Worm (Caenorhabditis elegans): ENCODE data around the gene cup-16.

DNA sequence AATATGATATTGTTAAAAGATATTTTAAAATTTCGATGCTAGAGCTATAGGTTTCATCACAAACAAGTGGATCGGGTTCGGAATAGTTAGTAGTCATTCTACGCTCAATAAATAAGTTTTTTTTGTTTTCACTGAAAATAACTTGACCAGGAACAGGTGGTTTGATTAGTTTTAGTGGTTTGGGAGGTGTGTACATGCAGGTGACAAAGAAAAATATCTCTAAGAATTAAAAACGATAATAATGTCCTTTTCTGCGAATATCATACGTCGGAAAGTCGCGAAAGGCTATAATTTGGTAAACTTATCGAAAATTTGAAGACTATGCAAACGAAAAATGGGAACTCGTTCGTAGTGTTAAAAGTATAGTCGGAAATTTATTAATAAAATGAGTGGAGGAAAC lies 3.4 kb downstream of the cup-16 start, which contains the start of gene srg-15:
- no peak for TF ChIP-seq nhr-12 (tag; optimal IDR thresholded peaks at IDR 0.05)
- no peak for TF ChIP-seq aly-2 (tag; optimal IDR thresholded peaks at IDR 0.05)
- no peak for TF ChIP-seq nhr-237 (tag; optimal IDR thresholded peaks at IDR 0.05)
- no peak for TF ChIP-seq egl-27 (tag; optimal IDR thresholded peaks at IDR 0.05)
- TF ChIP-seq dmd-4 (tag; optimal IDR thresholded peaks at IDR 0.05): no peak
- no peak for TF ChIP-seq snpc-4 (tag; optimal IDR thresholded peaks at IDR 0.05)
